Fruit fly (Drosophila melanogaster) S2 (cell line): ENCODE results near the gene CG14696.

Source experiments
- CG8478 ChIP-seq: fragments of >200 bp; optimal IDR thresholded peaks from 2 replicates; lab custom pipeline; 2018
- CTCF ChIP-seq, 2 experiments: fragments of >200 bp; optimal IDR thresholded peaks; 2 replicates each; lab custom pipeline; 2018

DNA sequence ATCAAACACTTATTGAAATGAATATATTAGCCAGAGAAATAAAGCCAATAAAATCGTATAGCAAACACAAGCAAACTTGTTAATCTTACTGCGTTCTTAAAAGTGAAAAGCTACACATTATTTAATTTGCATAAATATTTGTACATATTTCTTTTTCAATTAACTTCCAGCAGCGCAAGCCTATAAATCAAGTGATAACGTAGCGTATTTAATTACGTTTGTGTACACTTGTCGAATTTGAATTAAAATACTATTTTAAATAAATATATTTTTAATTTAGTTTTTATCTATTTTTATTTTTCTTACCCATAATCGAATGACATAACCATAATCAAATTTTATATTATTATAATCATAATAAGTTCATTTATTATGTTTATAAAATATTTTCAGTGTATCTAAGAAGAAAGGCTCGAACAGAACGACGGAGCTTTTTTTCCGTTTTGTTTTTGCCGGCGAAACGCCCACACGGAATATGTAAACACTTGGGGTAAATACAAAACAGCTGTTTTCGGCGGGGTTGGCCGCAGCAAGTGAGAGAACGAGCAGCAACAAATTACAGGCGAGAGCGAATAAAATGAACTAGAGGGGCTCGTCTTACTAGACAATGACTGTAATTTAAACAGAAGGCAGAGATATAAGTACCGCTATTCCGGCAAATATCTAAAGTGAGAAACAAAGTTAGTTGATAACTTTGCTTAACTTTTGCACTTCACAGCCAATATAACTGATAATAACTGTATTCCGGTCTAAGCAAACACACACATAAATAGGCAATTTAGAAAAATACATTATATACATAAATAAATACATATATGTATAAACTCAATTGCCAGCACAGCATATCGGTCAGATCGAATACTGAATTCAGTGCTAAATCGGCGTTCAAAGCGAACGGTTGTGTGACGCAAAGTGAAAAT, 9.0 kb downstream of the CG14696 start, which contains the start of gene Sodh2:
- TF ChIP-seq CTCF (optimal IDR thresholded peaks at IDR 0.05; lab: Kevin White, UChicago) (no peak), CG8478 (lab: Kevin White, UChicago) (no peak)
